Worm (Caenorhabditis elegans) whole organism, L3 larva: ENCODE data around the gene ech-6.

Source experiments
- R02D3.7 ChIP-seq: fragments of 150-350 bp; optimal IDR thresholded peaks from 2 replicates; lab custom pipeline; 2014; ENCODE audit warnings: missing biosample characterization, missing genetic modification characterization
- aly-2 ChIP-seq: fragments of 150-350 bp; optimal IDR thresholded peaks from 2 replicates; lab custom pipeline; 2014; ENCODE audit warnings: missing biosample characterization, missing genetic modification characterization
- ama-1 ChIP-seq: fragments of 150-350 bp; optimal IDR thresholded peaks from 2 replicates; lab custom pipeline; 2018
- ceh-16 ChIP-seq: sonication (generic microtip); optimal IDR thresholded peaks from 2 replicates; lab custom pipeline; 2017; ENCODE audit warnings: missing biosample characterization, missing genetic modification characterization
- ceh-82 ChIP-seq: fragments of 150-350 bp; optimal IDR thresholded peaks from 2 replicates; lab custom pipeline; 2014; ENCODE audit warnings: missing biosample characterization, missing genetic modification characterization
- ceh-9 ChIP-seq: sonication (generic microtip); optimal IDR thresholded peaks from 2 replicates; lab custom pipeline; 2018; ENCODE audit warnings: missing biosample characterization, missing genetic modification characterization
- daf-12 ChIP-seq: fragments of 150-350 bp; optimal IDR thresholded peaks from 2 replicates; lab custom pipeline; 2014; ENCODE audit warnings: missing biosample characterization, missing genetic modification reagents, missing genetic modification characterization
- egl-27 ChIP-seq: sonication (generic microtip); optimal IDR thresholded peaks from 4 replicates; lab custom pipeline; 2017; ENCODE audit warnings: missing biosample characterization, missing genetic modification reagents, missing genetic modification characterization
- egl-5 ChIP-seq: fragments of 150-350 bp; optimal IDR thresholded peaks from 2 replicates; lab custom pipeline; 2017; ENCODE audit warnings: missing biosample characterization, missing genetic modification reagents, missing genetic modification characterization, inconsistent platforms
- elt-1 ChIP-seq: fragments of 150-350 bp; optimal IDR thresholded peaks from 2 replicates; lab custom pipeline; 2014; ENCODE audit warnings: missing biosample characterization, missing genetic modification characterization
- elt-2 ChIP-seq: sonication (generic microtip); optimal IDR thresholded peaks from 2 replicates; lab custom pipeline; 2016; ENCODE audit warnings: missing genetic modification reagents, mild to moderate bottlenecking, missing genetic modification characterization, missing compliant biosample characterization
- elt-3 ChIP-seq, 3 experiments: fragments of 150-350 bp in 1 of 3; sonication (generic microtip) in 2 of 3; optimal IDR thresholded peaks; 2 replicates in 2 of 3; 4 replicates in 1 of 3; lab custom pipeline; 2014 to 2017; ENCODE audit warnings: missing biosample characterization in 3 of 3, missing genetic modification characterization in 3 of 3
- eor-1 ChIP-seq, 2 experiments: fragments of 150-350 bp; optimal IDR thresholded peaks; 2 replicates each; lab custom pipeline; 2014 to 2018; ENCODE audit warnings: missing biosample characterization in 2 of 2, missing genetic modification characterization in 2 of 2
- fkh-2 ChIP-seq: fragments of 150-350 bp; optimal IDR thresholded peaks from 2 replicates; lab custom pipeline; 2014; ENCODE audit warnings: missing biosample characterization, missing genetic modification reagents, missing genetic modification characterization
- fos-1 ChIP-seq: fragments of 150-350 bp; optimal IDR thresholded peaks from 2 replicates; lab custom pipeline; 2014; ENCODE audit warnings: missing biosample characterization, missing genetic modification characterization
- hmg-11 ChIP-seq: sonication (generic microtip); optimal IDR thresholded peaks from 2 replicates; lab custom pipeline; 2016; ENCODE audit warnings: missing genetic modification characterization, missing compliant biosample characterization
- lin-15B ChIP-seq: fragments of 150-350 bp; optimal IDR thresholded peaks from 2 replicates; lab custom pipeline; 2014; ENCODE audit warnings: missing biosample characterization, missing genetic modification characterization
- lin-39 ChIP-seq: fragments of 150-350 bp; optimal IDR thresholded peaks from 2 replicates; lab custom pipeline; 2018; ENCODE audit warnings: missing biosample characterization, missing genetic modification reagents, missing genetic modification characterization
- lsy-12 ChIP-seq: sonication (generic microtip); optimal IDR thresholded peaks from 2 replicates; lab custom pipeline; 2016; ENCODE audit warnings: mild to moderate bottlenecking, missing genetic modification characterization, missing compliant biosample characterization
- mdl-1 ChIP-seq: fragments of 150-350 bp; optimal IDR thresholded peaks from 2 replicates; lab custom pipeline; 2014; ENCODE audit warnings: missing biosample characterization, missing genetic modification characterization
- mml-1 ChIP-seq: fragments of 150-350 bp; sonication (generic microtip); optimal IDR thresholded peaks from 3 replicates; lab custom pipeline; 2014; ENCODE audit warnings: missing biosample characterization, missing genetic modification characterization
- nfya-1 ChIP-seq: sonication (generic microtip); optimal IDR thresholded peaks from 2 replicates; lab custom pipeline; 2017; ENCODE audit warnings: missing genetic modification characterization, mild to moderate bottlenecking, missing compliant biosample characterization, antibody characterized with exemption, moderate library complexity; ENCODE audit not compliant: insufficient read depth
- nhr-11 ChIP-seq: fragments of 150-350 bp; optimal IDR thresholded peaks from 2 replicates; lab custom pipeline; 2014; ENCODE audit warnings: missing biosample characterization, missing genetic modification characterization
- nhr-12 ChIP-seq: fragments of 150-350 bp; optimal IDR thresholded peaks from 2 replicates; lab custom pipeline; 2014; ENCODE audit warnings: missing biosample characterization, missing genetic modification characterization
- nhr-23 ChIP-seq: fragments of 150-350 bp; optimal IDR thresholded peaks from 2 replicates; lab custom pipeline; 2014; ENCODE audit warnings: missing biosample characterization, missing genetic modification reagents, missing genetic modification characterization
- nhr-237 ChIP-seq: fragments of 150-350 bp; optimal IDR thresholded peaks from 2 replicates; lab custom pipeline; 2014; ENCODE audit warnings: missing biosample characterization, missing genetic modification characterization
- nhr-25 ChIP-seq: sonication (generic microtip); optimal IDR thresholded peaks from 2 replicates; lab custom pipeline; 2017; ENCODE audit warnings: missing biosample characterization, missing genetic modification characterization
- nhr-28 ChIP-seq: fragments of 150-350 bp; optimal IDR thresholded peaks from 2 replicates; lab custom pipeline; 2014; ENCODE audit warnings: missing biosample characterization, missing genetic modification characterization
- nhr-43 ChIP-seq: sonication (generic microtip); optimal IDR thresholded peaks from 2 replicates; lab custom pipeline; 2016; ENCODE audit warnings: mild to moderate bottlenecking, missing genetic modification characterization, missing compliant biosample characterization; ENCODE audit not compliant: poor library complexity, severe bottlenecking
- nhr-67 ChIP-seq: fragments of 150-350 bp; optimal IDR thresholded peaks from 2 replicates; lab custom pipeline; 2014; ENCODE audit warnings: missing biosample characterization, missing genetic modification characterization
- nhr-76 ChIP-seq: fragments of 150-350 bp; sonication (generic microtip); optimal IDR thresholded peaks from 5 replicates; lab custom pipeline; 2014; ENCODE audit warnings: missing biosample characterization, missing genetic modification characterization
- nhr-77 ChIP-seq: fragments of 150-350 bp; optimal IDR thresholded peaks from 2 replicates; lab custom pipeline; 2014; ENCODE audit warnings: missing biosample characterization, missing genetic modification characterization
- pha-4 ChIP-seq: fragments of 150-350 bp; optimal IDR thresholded peaks from 2 replicates; lab custom pipeline; 2014; ENCODE audit warnings: missing biosample characterization, missing genetic modification reagents, missing genetic modification characterization
- pqm-1 ChIP-seq: fragments of 150-350 bp; optimal IDR thresholded peaks from 2 replicates; lab custom pipeline; 2017; ENCODE audit warnings: missing biosample characterization, missing genetic modification characterization, inconsistent platforms
- skn-1 ChIP-seq: fragments of 150-350 bp; optimal IDR thresholded peaks from 2 replicates; lab custom pipeline; 2014; ENCODE audit warnings: missing biosample characterization, missing genetic modification characterization
- snpc-4 ChIP-seq: fragments of 150-350 bp; optimal IDR thresholded peaks from 2 replicates; lab custom pipeline; 2014; ENCODE audit warnings: missing biosample characterization, missing genetic modification characterization
- tbx-2 ChIP-seq: sonication (generic microtip); optimal IDR thresholded peaks from 2 replicates; lab custom pipeline; 2016; ENCODE audit warnings: mild to moderate bottlenecking, missing genetic modification characterization, missing compliant biosample characterization
- unc-39 ChIP-seq: sonication (generic microtip); optimal IDR thresholded peaks from 4 replicates; lab custom pipeline; 2017; ENCODE audit warnings: missing biosample characterization, missing genetic modification characterization
- unc-62 ChIP-seq: fragments of 150-350 bp; sonication (generic microtip); optimal IDR thresholded peaks from 4 replicates; lab custom pipeline; 2014; ENCODE audit warnings: missing biosample characterization, missing genetic modification reagents, missing genetic modification characterization
- zag-1 ChIP-seq: fragments of 150-350 bp; optimal IDR thresholded peaks from 2 replicates; lab custom pipeline; 2014; ENCODE audit warnings: missing biosample characterization, missing genetic modification characterization

The ech-6 gene

ce11 chrIII:9752852-9753251 is at the start of gene ech-6:
TSS of gene ech-6 (minus strand) at chrIII:9752883.
- TF ChIP-seq lin-39 (tag; lab: Kevin White, UChicago) (no peak), hmg-11 (tag; lab: Kevin White, UChicago) (no peak), R02D3.7 (tag; lab: Kevin White, UChicago) (no peak), mdl-1 (tag; lab: Kevin White, UChicago) (no peak), ceh-9 (no peak), skn-1 (tag; lab: Kevin White, UChicago) (no peak), eor-1 (tag; optimal IDR thresholded peaks at IDR 0.05; lab: Kevin White, UChicago) (no peak), elt-2 (tag; lab: Kevin White, UChicago) (peak; percentile 40), nhr-67 (tag; lab: Kevin White, UChicago) (no peak), nhr-77 (tag; lab: Kevin White, UChicago) (no peak), pqm-1 (peak; percentile 35), egl-27 (tag; lab: Kevin White, UChicago) (no peak), zag-1 (tag; lab: Kevin White, UChicago) (no peak), pha-4 (tag; lab: Kevin White, UChicago) (peak; percentile 65), ama-1 (peak; percentile 7), elt-1 (no peak), fos-1 (tag; lab: Kevin White, UChicago) (no peak), nhr-76 (no peak), snpc-4 (tag; lab: Kevin White, UChicago) (no peak), fkh-2 (tag; lab: Kevin White, UChicago) (no peak), nfya-1 (peak; percentile 20), nhr-28 (no peak), lin-15B (tag; lab: Kevin White, UChicago) (no peak), unc-39 (tag; lab: Kevin White, UChicago) (no peak), nhr-11 (no peak), nhr-23 (tag; lab: Kevin White, UChicago) (no peak), elt-3 (tag; optimal IDR thresholded peaks at IDR 0.05; lab: Kevin White, UChicago) (no peak), nhr-43 (peak; percentile 70), nhr-237 (tag; lab: Kevin White, UChicago) (no peak), lsy-12 (tag; lab: Kevin White, UChicago) (peak; percentile 4), daf-12 (tag; lab: Kevin White, UChicago) (no peak), ceh-16 (no peak), mml-1 (tag; lab: Kevin White, UChicago) (no peak), egl-5 (tag; lab: Kevin White, UChicago) (no peak), nhr-25 (no peak), tbx-2 (tag; lab: Kevin White, UChicago) (no peak), aly-2 (tag; lab: Kevin White, UChicago) (no peak)
- TF ChIP-seq, all 47 proteins: peak for 7

- TF ChIP-seq nhr-23 (tag; lab: Kevin White, UChicago) = no peak
- peak; percentile 50 for TF ChIP-seq ama-1
Measured at ce11 chrIII:9802045-9802444, 49.4 kb upstream of the ech-6 start.

ce11 chrIII:9798478-9799157 is 45.9 kb upstream of the ech-6 start, which contains the start of gene ZK632.2:
TSS of gene ZK632.2 (plus strand) at chrIII:9799107.
- TF ChIP-seq lin-15B (tag; lab: Kevin White, UChicago) (peak; percentile 10), ceh-82 (tag; lab: Kevin White, UChicago) (no peak), ceh-9 (no peak), pha-4 (tag; lab: Kevin White, UChicago) (no peak), lsy-12 (tag; lab: Kevin White, UChicago) (no peak), nfya-1 (peak; percentile 1), nhr-43 (no peak), nhr-12 (no peak), unc-62 (GFP tag; lab: Kevin White, UChicago) (no peak), elt-3 (tag; optimal IDR thresholded peaks at IDR 0.05; lab: Kevin White, UChicago) (no peak), hmg-11 (tag; lab: Kevin White, UChicago) (no peak)
